Worm (Caenorhabditis elegans) whole organism, late embryonic: ENCODE data around the gene B0244.10.

Experiments used
- C08G9.2 ChIP-seq: sonication (generic microtip); optimal IDR thresholded peaks from 2 replicates; lab custom pipeline; 2016; ENCODE audit warnings: mild to moderate bottlenecking, missing genetic modification characterization, moderate library complexity, missing compliant biosample characterization
- F13H6.1 ChIP-seq: sonication (generic microtip); optimal IDR thresholded peaks from 2 replicates; lab custom pipeline; 2016; ENCODE audit warnings: missing genetic modification characterization, missing compliant biosample characterization
- K02D7.2 ChIP-seq: sonication (generic microtip); optimal IDR thresholded peaks from 2 replicates; lab custom pipeline; 2017; ENCODE audit warnings: mild to moderate bottlenecking, missing genetic modification characterization, missing compliant biosample characterization
- Y22D7AL.16 ChIP-seq: sonication (generic microtip); optimal IDR thresholded peaks from 2 replicates; lab custom pipeline; 2016; ENCODE audit warnings: missing genetic modification characterization, missing compliant biosample characterization
- ama-1 ChIP-seq: fragments of 150-350 bp; optimal IDR thresholded peaks from 2 replicates; lab custom pipeline; 2014
- ceh-19 ChIP-seq: fragments of 200-800 bp; sonication (Bioruptor generic); optimal IDR thresholded peaks from 2 replicates; lab custom pipeline; 2018; ENCODE audit warnings: mild to moderate bottlenecking, missing genetic modification characterization, missing compliant biosample characterization
- ceh-2 ChIP-seq: sonication (generic microtip); optimal IDR thresholded peaks from 2 replicates; lab custom pipeline; 2016; ENCODE audit warnings: missing genotype, missing genetic modification characterization, missing compliant biosample characterization
- ceh-22 ChIP-seq: sonication (generic microtip); optimal IDR thresholded peaks from 2 replicates; lab custom pipeline; 2017; ENCODE audit warnings: missing biosample characterization, missing genetic modification characterization
- ceh-31 ChIP-seq: sonication (generic microtip); optimal IDR thresholded peaks from 2 replicates; lab custom pipeline; 2016; ENCODE audit warnings: missing genetic modification characterization, missing compliant biosample characterization
- ceh-34 ChIP-seq: sonication (generic microtip); optimal IDR thresholded peaks from 2 replicates; lab custom pipeline; 2016; ENCODE audit warnings: mild to moderate bottlenecking, missing genetic modification characterization, missing compliant biosample characterization
- ceh-45 ChIP-seq: fragments of 200-800 bp; sonication (Bioruptor generic); IDR thresholded peaks from 2 replicates; pipeline ENCODE4 v1.3.6; 2022; ENCODE audit warnings: missing genetic modification reagents, missing genetic modification characterization, missing compliant biosample characterization
- ceh-48 ChIP-seq: sonication (generic microtip); optimal IDR thresholded peaks from 2 replicates; lab custom pipeline; 2016; ENCODE audit warnings: missing genetic modification characterization, inconsistent platforms, missing compliant biosample characterization
- ceh-9 ChIP-seq: sonication (generic microtip); optimal IDR thresholded peaks from 2 replicates; lab custom pipeline; 2016; ENCODE audit warnings: mild to moderate bottlenecking, missing genetic modification characterization, inconsistent platforms, missing compliant biosample characterization
- dmd-4 ChIP-seq: sonication (generic microtip); optimal IDR thresholded peaks from 2 replicates; lab custom pipeline; 2016; ENCODE audit warnings: borderline replicate concordance, missing genetic modification characterization, missing compliant biosample characterization
- dve-1 ChIP-seq: sonication (generic microtip); optimal IDR thresholded peaks from 2 replicates; lab custom pipeline; 2017; ENCODE audit warnings: antibody characterized with exemption, mild to moderate bottlenecking, missing genetic modification characterization, missing compliant biosample characterization
- elt-2 ChIP-seq: sonication (generic microtip); optimal IDR thresholded peaks from 2 replicates; lab custom pipeline; 2016; ENCODE audit warnings: missing genetic modification reagents, missing genetic modification characterization, missing compliant biosample characterization
- elt-4 ChIP-seq: sonication (generic microtip); optimal IDR thresholded peaks from 2 replicates; lab custom pipeline; 2016; ENCODE audit warnings: missing genetic modification characterization, missing compliant biosample characterization
- ets-4 ChIP-seq: sonication (generic microtip); optimal IDR thresholded peaks from 2 replicates; lab custom pipeline; 2016; ENCODE audit warnings: missing genetic modification characterization, missing compliant biosample characterization
- fax-1 ChIP-seq: sonication (generic microtip); optimal IDR thresholded peaks from 2 replicates; lab custom pipeline; 2016; ENCODE audit warnings: missing genotype, missing genetic modification characterization, missing compliant biosample characterization
- fkh-10 ChIP-seq: fragments of 150-350 bp; optimal IDR thresholded peaks from 2 replicates; lab custom pipeline; 2014; ENCODE audit warnings: missing biosample characterization, missing genetic modification reagents, missing genetic modification characterization
- fkh-6 ChIP-seq: sonication (generic microtip); optimal IDR thresholded peaks from 2 replicates; lab custom pipeline; 2016; ENCODE audit warnings: missing genetic modification characterization, missing compliant biosample characterization
- gmeb-2 ChIP-seq: sonication (generic microtip); optimal IDR thresholded peaks from 2 replicates; lab custom pipeline; 2016; ENCODE audit warnings: missing genetic modification characterization, inconsistent platforms, missing compliant biosample characterization
- hlh-30 ChIP-seq: sonication (generic microtip); optimal IDR thresholded peaks from 2 replicates; lab custom pipeline; 2017; ENCODE audit warnings: antibody characterized with exemption, missing genetic modification characterization, missing compliant biosample characterization; ENCODE audit not compliant: insufficient read depth
- hlh-6 ChIP-seq: sonication (generic microtip); optimal IDR thresholded peaks from 2 replicates; lab custom pipeline; 2016; ENCODE audit warnings: missing genotype, missing genetic modification characterization, missing compliant biosample characterization
- hlh-8 ChIP-seq: sonication (generic microtip); optimal IDR thresholded peaks from 2 replicates; lab custom pipeline; 2016; ENCODE audit warnings: missing genotype, missing genetic modification characterization, missing compliant biosample characterization
- lim-6 ChIP-seq: sonication (generic microtip); optimal IDR thresholded peaks from 2 replicates; lab custom pipeline; 2016; ENCODE audit warnings: missing genetic modification characterization, missing compliant biosample characterization
- lin-11 ChIP-seq: fragments of 200-800 bp; sonication (Bioruptor generic); optimal IDR thresholded peaks from 2 replicates; lab custom pipeline; 2018; ENCODE audit warnings: mild to moderate bottlenecking, missing genetic modification characterization, missing compliant biosample characterization
- madf-2 ChIP-seq: sonication (generic microtip); optimal IDR thresholded peaks from 2 replicates; lab custom pipeline; 2017; ENCODE audit warnings: missing genetic modification characterization, missing compliant biosample characterization
- mec-3 ChIP-seq: sonication (generic microtip); optimal IDR thresholded peaks from 2 replicates; lab custom pipeline; 2016; ENCODE audit warnings: borderline replicate concordance, missing genetic modification characterization, missing compliant biosample characterization
- nfya-1 ChIP-seq: sonication (generic microtip); optimal IDR thresholded peaks from 2 replicates; lab custom pipeline; 2017; ENCODE audit warnings: missing genetic modification characterization, mild to moderate bottlenecking, missing compliant biosample characterization, antibody characterized with exemption, moderate library complexity
- nhr-11 ChIP-seq: fragments of 150-350 bp; optimal IDR thresholded peaks from 2 replicates; lab custom pipeline; 2014; ENCODE audit warnings: missing biosample characterization, missing genetic modification characterization
- nhr-232 ChIP-seq: sonication (generic microtip); optimal IDR thresholded peaks from 2 replicates; lab custom pipeline; 2016; ENCODE audit warnings: missing genetic modification characterization, missing compliant biosample characterization
- npax-4 ChIP-seq: sonication (generic microtip); optimal IDR thresholded peaks from 2 replicates; lab custom pipeline; 2016; ENCODE audit warnings: missing genetic modification characterization, missing compliant biosample characterization
- odd-2 ChIP-seq: sonication (generic microtip); optimal IDR thresholded peaks from 2 replicates; lab custom pipeline; 2017; ENCODE audit warnings: antibody characterized with exemption, mild to moderate bottlenecking, missing genetic modification characterization, missing compliant biosample characterization
- pag-3 ChIP-seq: sonication (generic microtip); optimal IDR thresholded peaks from 2 replicates; lab custom pipeline; 2016; ENCODE audit warnings: missing compliant biosample characterization, missing genetic modification characterization, borderline replicate concordance
- pat-9 ChIP-seq: fragments of 200-800 bp; sonication (Bioruptor generic); optimal IDR thresholded peaks from 2 replicates; lab custom pipeline; 2018; ENCODE audit warnings: mild to moderate bottlenecking, missing genetic modification characterization, moderate library complexity, missing compliant biosample characterization
- pha-2 ChIP-seq: sonication (generic microtip); optimal IDR thresholded peaks from 2 replicates; lab custom pipeline; 2017; ENCODE audit warnings: mild to moderate bottlenecking, missing genetic modification characterization, missing compliant biosample characterization
- pqm-1 ChIP-seq: sonication (generic microtip); optimal IDR thresholded peaks from 2 replicates; lab custom pipeline; 2016; ENCODE audit warnings: missing genetic modification characterization, missing compliant biosample characterization
- ref-2 ChIP-seq: sonication (generic microtip); optimal IDR thresholded peaks from 2 replicates; lab custom pipeline; 2016; ENCODE audit warnings: missing genetic modification characterization, missing compliant biosample characterization
- rnt-1 ChIP-seq: sonication (generic microtip); optimal IDR thresholded peaks from 2 replicates; lab custom pipeline; 2016; ENCODE audit warnings: missing genetic modification characterization, missing compliant biosample characterization
- sdc-2 ChIP-seq: sonication (generic microtip); optimal IDR thresholded peaks from 2 replicates; lab custom pipeline; 2016; ENCODE audit warnings: missing genotype, missing genetic modification characterization, missing compliant biosample characterization
- sox-2 ChIP-seq: fragments of 200-800 bp; sonication (Bioruptor generic); IDR thresholded peaks from 2 replicates; pipeline ENCODE4 v1.3.6; 2022; ENCODE audit warnings: missing genetic modification reagents, missing genetic modification characterization, missing compliant biosample characterization
- sox-4 ChIP-seq: sonication (generic microtip); optimal IDR thresholded peaks from 2 replicates; lab custom pipeline; 2017; ENCODE audit warnings: mild to moderate bottlenecking, missing genetic modification characterization, inconsistent platforms, missing compliant biosample characterization
- syd-9 ChIP-seq: sonication (generic microtip); optimal IDR thresholded peaks from 2 replicates; lab custom pipeline; 2016; ENCODE audit warnings: mild to moderate bottlenecking, missing genetic modification characterization, moderate library complexity, missing compliant biosample characterization
- tbx-2 ChIP-seq: sonication (generic microtip); optimal IDR thresholded peaks from 2 replicates; lab custom pipeline; 2016; ENCODE audit warnings: missing genetic modification characterization, missing compliant biosample characterization
- tbx-7 ChIP-seq: sonication (generic microtip); optimal IDR thresholded peaks from 2 replicates; lab custom pipeline; 2016; ENCODE audit warnings: missing genotype, missing genetic modification characterization, missing compliant biosample characterization
- unc-3 ChIP-seq, 2 experiments: fragments of 200-800 bp in 1 of 2; sonication (Bioruptor generic) in 1 of 2; sonication (generic microtip) in 1 of 2; conservative IDR thresholded peaks in 1 of 2; optimal IDR thresholded peaks in 1 of 2; 2 replicates each; pipeline versions ENCODE4 v1.3.6 to Lab custom; 2016 to 2022; ENCODE audit warnings: missing compliant biosample characterization in 2 of 2, missing genetic modification characterization in 2 of 2, missing genetic modification reagents in 1 of 2
- unc-42 ChIP-seq: sonication (generic microtip); optimal IDR thresholded peaks from 2 replicates; lab custom pipeline; 2016; ENCODE audit warnings: missing genotype, missing genetic modification characterization, missing compliant biosample characterization
- unc-55 ChIP-seq: sonication (generic microtip); optimal IDR thresholded peaks from 2 replicates; lab custom pipeline; 2017; ENCODE audit warnings: missing biosample characterization, missing genetic modification reagents, missing genetic modification characterization
- unc-86 ChIP-seq: sonication (generic microtip); optimal IDR thresholded peaks from 2 replicates; lab custom pipeline; 2016; ENCODE audit warnings: missing genetic modification characterization, missing compliant biosample characterization
- zip-5 ChIP-seq: sonication (generic microtip); optimal IDR thresholded peaks from 2 replicates; lab custom pipeline; 2016; ENCODE audit warnings: missing genetic modification characterization, missing compliant biosample characterization
- ztf-16 ChIP-seq: sonication (generic microtip); optimal IDR thresholded peaks from 2 replicates; lab custom pipeline; 2017; ENCODE audit warnings: missing genetic modification characterization, missing compliant biosample characterization

B0244.10 gene

DNA sequence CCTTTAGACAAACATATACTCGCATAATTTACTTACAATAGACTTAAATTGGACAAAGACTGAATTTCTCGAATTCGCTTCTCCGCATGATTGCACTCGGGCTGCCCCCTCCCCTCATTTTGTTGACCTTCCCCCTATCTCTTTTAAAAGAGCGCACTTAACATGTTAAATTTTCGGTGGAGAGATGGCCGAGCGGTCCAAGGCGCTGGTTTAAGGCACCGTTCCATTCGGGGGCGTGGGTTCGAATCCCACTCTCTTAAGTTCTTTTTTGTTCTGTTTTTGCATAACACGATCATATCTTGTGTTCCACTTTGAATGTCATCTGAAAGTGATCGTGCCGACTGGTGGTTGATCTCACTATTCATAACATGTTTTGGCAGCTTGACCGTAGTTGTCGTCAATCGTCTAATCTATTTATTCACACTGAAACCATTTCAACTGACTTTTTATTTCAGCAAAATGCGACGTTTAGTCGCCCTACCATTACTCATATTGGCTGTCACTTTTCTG, 34.8 kb downstream of the B0244.10 start, which contains the start of gene cutl-23:
TSS of gene cutl-23 (plus strand) at position 460 of the 510 bp plus-strand sequence.
- peak; percentile 19 for TF ChIP-seq C08G9.2 (tag; lab: Kevin White, UChicago)
- peak; percentile 38 for TF ChIP-seq Y22D7AL.16 (tag; lab: Kevin White, UChicago)
- peak; percentile 50 for TF ChIP-seq ceh-31 (tag; lab: Kevin White, UChicago)
- peak; percentile 61 for TF ChIP-seq ztf-16 (tag; lab: Kevin White, UChicago)
- TF ChIP-seq ceh-48: peak; percentile 42
- TF ChIP-seq sdc-2: peak; percentile 41
- TF ChIP-seq nfya-1 (tag; lab: Kevin White, UChicago): peak; percentile 23
- no peak for TF ChIP-seq elt-4 (tag; lab: Kevin White, UChicago)
- TF ChIP-seq unc-86 (tag; lab: Kevin White, UChicago): no peak
- TF ChIP-seq ceh-22 (tag; lab: Kevin White, UChicago): no peak
- TF ChIP-seq lin-11 (tag; lab: Kevin White, UChicago): peak; percentile 27
- peak; percentile 28 for TF ChIP-seq madf-2 (tag; lab: Kevin White, UChicago)
- TF ChIP-seq elt-2: no peak
- TF ChIP-seq dmd-4 (tag; lab: Kevin White, UChicago): peak; percentile 57
- peak; percentile 40 for TF ChIP-seq K02D7.2 (tag; lab: Kevin White, UChicago)
- TF ChIP-seq pha-2 (tag; lab: Kevin White, UChicago): peak; percentile 26
- no peak for TF ChIP-seq ceh-19 (GFP tag; lab: Kevin White, UChicago)
- no peak for TF ChIP-seq ceh-2 (tag; lab: Kevin White, UChicago)
- TF ChIP-seq unc-3 (GFP tag; conservative IDR thresholded peaks at IDR 0.05; lab: Robert Waterston, UW): 0 out of 2 replicates have a peak, but pooled peaks have one; percentile 16
- no peak for TF ChIP-seq unc-3 (tag; optimal IDR thresholded peaks at IDR 0.05; lab: Kevin White, UChicago)
- TF ChIP-seq lim-6 (tag; lab: Kevin White, UChicago): no peak
- no peak for TF ChIP-seq unc-55 (GFP tag; lab: Kevin White, UChicago)
- TF ChIP-seq ceh-34 (tag; lab: Kevin White, UChicago): peak; percentile 11
- no peak for TF ChIP-seq ref-2 (tag; lab: Kevin White, UChicago)
- TF ChIP-seq pat-9 (tag; lab: Kevin White, UChicago): peak; percentile 23
- TF ChIP-seq F13H6.1 (tag; lab: Kevin White, UChicago): peak; percentile 27
- TF ChIP-seq dve-1 (tag; lab: Kevin White, UChicago): no peak
- no peak for TF ChIP-seq odd-2 (tag; lab: Kevin White, UChicago)
- TF ChIP-seq fax-1 (tag; lab: Kevin White, UChicago): peak; percentile 22
- no peak for TF ChIP-seq npax-4 (tag; lab: Kevin White, UChicago)
- TF ChIP-seq fkh-10 (GFP tag; lab: Kevin White, UChicago): no peak
- no peak for TF ChIP-seq nhr-11
- peak; percentile 9; the same call in 1 of the 2 replicates for TF ChIP-seq ceh-45 (GFP tag; lab: Robert Waterston, UW)
- TF ChIP-seq hlh-6 (tag; lab: Kevin White, UChicago): peak; percentile 80
- TF ChIP-seq gmeb-2 (tag; lab: Kevin White, UChicago): peak; percentile 58
- no peak for TF ChIP-seq ama-1 (lab: Kevin White, UChicago)
- TF ChIP-seq mec-3 (tag; lab: Kevin White, UChicago): no peak
- no peak for TF ChIP-seq zip-5
- peak; percentile 41 for TF ChIP-seq tbx-2 (tag; lab: Kevin White, UChicago)
- peak; percentile 33 for TF ChIP-seq fkh-6 (tag; lab: Kevin White, UChicago)
- peak; percentile 5; the same call in 1 of the 2 replicates for TF ChIP-seq sox-2
- no peak for TF ChIP-seq pag-3 (tag; lab: Kevin White, UChicago)
- TF ChIP-seq ets-4: peak; percentile 50
- TF ChIP-seq tbx-7 (tag; lab: Kevin White, UChicago): no peak
- TF ChIP-seq hlh-8 (tag; lab: Kevin White, UChicago): no peak
- no peak for TF ChIP-seq rnt-1 (tag; lab: Kevin White, UChicago)
- TF ChIP-seq unc-42: no peak
- TF ChIP-seq hlh-30 (tag; lab: Kevin White, UChicago): no peak
- TF ChIP-seq pqm-1: no peak
- peak; percentile 34 for TF ChIP-seq ceh-9 (tag; lab: Kevin White, UChicago)
- peak; percentile 35 for TF ChIP-seq nhr-232
- peak; percentile 58 for TF ChIP-seq sox-4 (tag; lab: Kevin White, UChicago)
- TF ChIP-seq syd-9: peak; percentile 39
